Worm (Caenorhabditis elegans): Measurements from ENCODE around the gene Y75B8A.8.

DNA sequence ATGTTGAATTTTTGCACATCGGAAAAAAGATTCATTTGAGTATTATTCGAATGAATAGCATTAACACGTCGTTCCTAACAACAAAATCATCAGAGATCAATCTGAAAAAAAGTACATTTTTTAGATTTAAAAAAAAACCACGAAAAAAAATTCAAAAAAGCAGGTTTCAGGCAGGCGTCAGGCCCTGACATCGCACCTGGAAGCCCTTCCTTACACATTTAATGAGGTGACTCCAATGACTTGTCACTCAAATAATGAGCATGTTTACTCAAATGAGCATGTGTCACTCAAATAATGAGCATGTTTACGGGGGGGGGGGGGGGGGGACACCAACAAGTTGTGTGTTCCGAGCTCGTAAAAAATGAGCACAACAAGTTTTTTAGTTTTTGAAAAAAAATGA, 42.2 kb upstream of the Y75B8A.8 start, which contains the start of gene lron-12:
- TF ChIP-seq dve-1 (tag; optimal IDR thresholded peaks at IDR 0.05) (no peak), dmd-4 (tag; optimal IDR thresholded peaks at IDR 0.05; ENCODE audit: borderline replicate concordance) (no peak), elt-4 (tag; optimal IDR thresholded peaks at IDR 0.05) (no peak), C38D4.7 (GFP tag; optimal IDR thresholded peaks at IDR 0.05) (no peak), pag-3 (tag; optimal IDR thresholded peaks at IDR 0.05; ENCODE audit: borderline replicate concordance) (no peak), odd-2 (tag; optimal IDR thresholded peaks at IDR 0.05) (no peak), ama-1 (optimal IDR thresholded peaks at IDR 0.05) (no peak), ceh-31 (tag; optimal IDR thresholded peaks at IDR 0.05) (no peak), fkh-10 (GFP tag; optimal IDR thresholded peaks at IDR 0.05) (no peak), pqm-1 (tag; optimal IDR thresholded peaks at IDR 0.05) (no peak), sox-2 (GFP tag; IDR thresholded peaks at IDR 0.05) (no peak), tbx-2 (tag; optimal IDR thresholded peaks at IDR 0.05) (no peak), C08G9.2 (tag; optimal IDR thresholded peaks at IDR 0.05) (no peak)
